Worm (Caenorhabditis elegans) whole organism, L3 larva: ENCODE data around the gene algn-9.

ENCODE experiments used
- R02D3.7 ChIP-seq: fragments of 150-350 bp; optimal IDR thresholded peaks from 2 replicates; lab custom pipeline; 2014; ENCODE audit warnings: missing biosample characterization, missing genetic modification characterization
- ZK546.5 ChIP-seq: sonication (generic microtip); optimal IDR thresholded peaks from 2 replicates; lab custom pipeline; 2017; ENCODE audit warnings: missing biosample characterization, missing genetic modification characterization
- aly-2 ChIP-seq: fragments of 150-350 bp; optimal IDR thresholded peaks from 2 replicates; lab custom pipeline; 2014; ENCODE audit warnings: missing biosample characterization, missing genetic modification characterization
- ama-1 ChIP-seq: fragments of 150-350 bp; optimal IDR thresholded peaks from 2 replicates; lab custom pipeline; 2018
- ceh-16 ChIP-seq: sonication (generic microtip); optimal IDR thresholded peaks from 2 replicates; lab custom pipeline; 2017; ENCODE audit warnings: missing biosample characterization, missing genetic modification characterization
- ceh-28 ChIP-seq: fragments of 150-350 bp; optimal IDR thresholded peaks from 2 replicates; lab custom pipeline; 2014; ENCODE audit warnings: missing biosample characterization, missing genetic modification reagents, missing genetic modification characterization
- ceh-82 ChIP-seq: fragments of 150-350 bp; optimal IDR thresholded peaks from 2 replicates; lab custom pipeline; 2014; ENCODE audit warnings: missing biosample characterization, missing genetic modification characterization
- ceh-9 ChIP-seq: sonication (generic microtip); optimal IDR thresholded peaks from 2 replicates; lab custom pipeline; 2018; ENCODE audit warnings: missing biosample characterization, missing genetic modification characterization
- daf-12 ChIP-seq: fragments of 150-350 bp; optimal IDR thresholded peaks from 2 replicates; lab custom pipeline; 2014; ENCODE audit warnings: missing biosample characterization, missing genetic modification reagents, missing genetic modification characterization
- egl-27 ChIP-seq: sonication (generic microtip); optimal IDR thresholded peaks from 4 replicates; lab custom pipeline; 2017; ENCODE audit warnings: missing biosample characterization, missing genetic modification reagents, missing genetic modification characterization
- elt-1 ChIP-seq: fragments of 150-350 bp; optimal IDR thresholded peaks from 2 replicates; lab custom pipeline; 2014; ENCODE audit warnings: missing biosample characterization, missing genetic modification characterization
- elt-2 ChIP-seq: sonication (generic microtip); optimal IDR thresholded peaks from 2 replicates; lab custom pipeline; 2016; ENCODE audit warnings: missing genetic modification reagents, mild to moderate bottlenecking, missing genetic modification characterization, missing compliant biosample characterization
- eor-1 ChIP-seq, 2 experiments: fragments of 150-350 bp; optimal IDR thresholded peaks; 2 replicates each; lab custom pipeline; 2014 to 2018; ENCODE audit warnings: missing biosample characterization in 2 of 2, missing genetic modification characterization in 2 of 2
- fkh-10 ChIP-seq: sonication (generic microtip); optimal IDR thresholded peaks from 2 replicates; lab custom pipeline; 2017; ENCODE audit warnings: missing biosample characterization, missing genetic modification reagents, missing genetic modification characterization
- fkh-2 ChIP-seq: fragments of 150-350 bp; optimal IDR thresholded peaks from 2 replicates; lab custom pipeline; 2014; ENCODE audit warnings: missing biosample characterization, missing genetic modification reagents, missing genetic modification characterization
- jun-1 ChIP-seq: fragments of 150-350 bp; optimal IDR thresholded peaks from 2 replicates; lab custom pipeline; 2014; ENCODE audit warnings: missing biosample characterization, missing genetic modification reagents, missing genetic modification characterization
- lin-15B ChIP-seq: fragments of 150-350 bp; optimal IDR thresholded peaks from 2 replicates; lab custom pipeline; 2014; ENCODE audit warnings: missing biosample characterization, missing genetic modification characterization
- lin-39 ChIP-seq: fragments of 150-350 bp; optimal IDR thresholded peaks from 2 replicates; lab custom pipeline; 2018; ENCODE audit warnings: missing biosample characterization, missing genetic modification reagents, missing genetic modification characterization
- mdl-1 ChIP-seq: fragments of 150-350 bp; optimal IDR thresholded peaks from 2 replicates; lab custom pipeline; 2014; ENCODE audit warnings: missing biosample characterization, missing genetic modification characterization
- nfya-1 ChIP-seq: sonication (generic microtip); optimal IDR thresholded peaks from 2 replicates; lab custom pipeline; 2017; ENCODE audit warnings: missing genetic modification characterization, mild to moderate bottlenecking, missing compliant biosample characterization, antibody characterized with exemption, moderate library complexity; ENCODE audit not compliant: insufficient read depth
- nhr-11 ChIP-seq: fragments of 150-350 bp; optimal IDR thresholded peaks from 2 replicates; lab custom pipeline; 2014; ENCODE audit warnings: missing biosample characterization, missing genetic modification characterization
- nhr-23 ChIP-seq: fragments of 150-350 bp; optimal IDR thresholded peaks from 2 replicates; lab custom pipeline; 2014; ENCODE audit warnings: missing biosample characterization, missing genetic modification reagents, missing genetic modification characterization
- nhr-237 ChIP-seq: fragments of 150-350 bp; optimal IDR thresholded peaks from 2 replicates; lab custom pipeline; 2014; ENCODE audit warnings: missing biosample characterization, missing genetic modification characterization
- nhr-25 ChIP-seq: sonication (generic microtip); optimal IDR thresholded peaks from 2 replicates; lab custom pipeline; 2017; ENCODE audit warnings: missing biosample characterization, missing genetic modification characterization
- nhr-43 ChIP-seq: sonication (generic microtip); optimal IDR thresholded peaks from 2 replicates; lab custom pipeline; 2016; ENCODE audit warnings: mild to moderate bottlenecking, missing genetic modification characterization, missing compliant biosample characterization; ENCODE audit not compliant: poor library complexity, severe bottlenecking
- pha-4 ChIP-seq: fragments of 150-350 bp; optimal IDR thresholded peaks from 2 replicates; lab custom pipeline; 2014; ENCODE audit warnings: missing biosample characterization, missing genetic modification reagents, missing genetic modification characterization
- pqm-1 ChIP-seq: fragments of 150-350 bp; optimal IDR thresholded peaks from 2 replicates; lab custom pipeline; 2017; ENCODE audit warnings: missing biosample characterization, missing genetic modification characterization, inconsistent platforms
- skn-1 ChIP-seq: fragments of 150-350 bp; optimal IDR thresholded peaks from 2 replicates; lab custom pipeline; 2014; ENCODE audit warnings: missing biosample characterization, missing genetic modification characterization
- snpc-4 ChIP-seq: fragments of 150-350 bp; optimal IDR thresholded peaks from 2 replicates; lab custom pipeline; 2014; ENCODE audit warnings: missing biosample characterization, missing genetic modification characterization
- unc-39 ChIP-seq: sonication (generic microtip); optimal IDR thresholded peaks from 4 replicates; lab custom pipeline; 2017; ENCODE audit warnings: missing biosample characterization, missing genetic modification characterization
- unc-62 ChIP-seq: fragments of 150-350 bp; sonication (generic microtip); optimal IDR thresholded peaks from 4 replicates; lab custom pipeline; 2014; ENCODE audit warnings: missing biosample characterization, missing genetic modification reagents, missing genetic modification characterization
- ztf-11 ChIP-seq: fragments of 150-350 bp; optimal IDR thresholded peaks from 2 replicates; lab custom pipeline; 2014; ENCODE audit warnings: missing biosample characterization, missing genetic modification characterization
- ztf-4 ChIP-seq: fragments of 150-350 bp; optimal IDR thresholded peaks from 2 replicates; lab custom pipeline; 2014; ENCODE audit warnings: missing biosample characterization, missing genetic modification characterization

algn-9 gene

ce11 chrII:10564578-10564977 is 19.6 kb upstream of the algn-9 start, which contains the start of the genes C06A1.6 and C06A1.7:
Gene C06A1.6 (minus strand): TSS chrII:10564678.
Gene C06A1.7 (plus strand): TSS chrII:10564891.
- TF ChIP-seq nfya-1 (tag; lab: Kevin White, UChicago) (no peak), ama-1 (lab: Kevin White, UChicago) (no peak), skn-1 (no peak), nhr-25 (tag; lab: Kevin White, UChicago) (no peak), ceh-28 (no peak), nhr-43 (tag; lab: Kevin White, UChicago) (no peak), mdl-1 (tag; lab: Kevin White, UChicago) (no peak), eor-1 (tag; optimal IDR thresholded peaks at IDR 0.05; lab: Kevin White, UChicago) (no peak), ZK546.5 (tag; lab: Kevin White, UChicago) (no peak), unc-39 (tag; lab: Kevin White, UChicago) (no peak), elt-2 (tag; lab: Kevin White, UChicago) (no peak)

- TF ChIP-seq R02D3.7 (tag; lab: Kevin White, UChicago) (no peak), nhr-23 (tag; lab: Kevin White, UChicago) (no peak), ceh-82 (no peak), fkh-10 (GFP tag; lab: Kevin White, UChicago) (peak; percentile 9), nhr-43 (tag; lab: Kevin White, UChicago) (no peak), nhr-11 (tag; lab: Kevin White, UChicago) (no peak)
These were observed 17.7 kb upstream of the algn-9 start for ce11 chrII:10566458-10566857.

- TF ChIP-seq nhr-11 (tag; lab: Kevin White, UChicago) (peak; percentile 49), lin-15B (tag; lab: Kevin White, UChicago) (no peak), nfya-1 (tag; lab: Kevin White, UChicago) (peak; percentile 18)
- TF ChIP-seq, all 47 proteins: peak for 2
These were observed 14.6 kb upstream of the algn-9 start for ce11 chrII:10569498-10569897.

- no peak for TF ChIP-seq lin-39 (tag; lab: Kevin White, UChicago)
- no peak for TF ChIP-seq pqm-1 (tag; lab: Kevin White, UChicago)
- no peak for TF ChIP-seq snpc-4 (tag; lab: Kevin White, UChicago)
- no peak for TF ChIP-seq fkh-2 (tag; lab: Kevin White, UChicago)
- TF ChIP-seq daf-12 (tag; lab: Kevin White, UChicago): no peak
- no peak for TF ChIP-seq elt-2 (tag; lab: Kevin White, UChicago)
- no peak for TF ChIP-seq unc-62 (GFP tag; lab: Kevin White, UChicago)
- no peak for TF ChIP-seq nhr-237 (tag; lab: Kevin White, UChicago)
- TF ChIP-seq pha-4 (tag; lab: Kevin White, UChicago): no peak
- no peak for TF ChIP-seq egl-27
- TF ChIP-seq ceh-9 (tag; lab: Kevin White, UChicago): no peak
- TF ChIP-seq ama-1 (lab: Kevin White, UChicago): no peak
- no peak for TF ChIP-seq nfya-1 (tag; lab: Kevin White, UChicago)
- no peak for TF ChIP-seq aly-2 (tag; lab: Kevin White, UChicago)
- no peak for TF ChIP-seq ceh-82
- no peak for TF ChIP-seq ztf-11 (tag; lab: Kevin White, UChicago)
- no peak for TF ChIP-seq nhr-23 (tag; lab: Kevin White, UChicago)
- no peak for TF ChIP-seq nhr-43 (tag; lab: Kevin White, UChicago)
- TF ChIP-seq elt-1 (tag; lab: Kevin White, UChicago): no peak
These were observed 13.8 kb upstream of the algn-9 start, which contains the start of gene txt-13 for ce11 chrII:10570302-10570701. Gene txt-13 (plus strand): TSS chrII:10570602.

ce11 chrII:10571967-10572366 is 12.2 kb upstream of the algn-9 start, which contains the start of gene C06A1.3:
Gene C06A1.3 (plus strand): TSS chrII:10572267.
- no peak for TF ChIP-seq ztf-4 (tag; lab: Kevin White, UChicago)
- TF ChIP-seq ceh-16: no peak
- TF ChIP-seq jun-1 (tag; lab: Kevin White, UChicago): no peak
- TF ChIP-seq ceh-9 (tag; lab: Kevin White, UChicago): no peak
